Fruit fly (Drosophila melanogaster) whole organism, larva: ENCODE data around the gene CG15599.

Experiments used
- noc ChIP-seq: fragments of 200-800 bp; sonication (Bioruptor generic); optimal IDR thresholded peaks from 3 replicates; lab custom pipeline; 2019; ENCODE audit warnings: missing biosample characterization, mild to moderate bottlenecking, missing genetic modification characterization, moderate library complexity

Gene CG15599

DNA sequence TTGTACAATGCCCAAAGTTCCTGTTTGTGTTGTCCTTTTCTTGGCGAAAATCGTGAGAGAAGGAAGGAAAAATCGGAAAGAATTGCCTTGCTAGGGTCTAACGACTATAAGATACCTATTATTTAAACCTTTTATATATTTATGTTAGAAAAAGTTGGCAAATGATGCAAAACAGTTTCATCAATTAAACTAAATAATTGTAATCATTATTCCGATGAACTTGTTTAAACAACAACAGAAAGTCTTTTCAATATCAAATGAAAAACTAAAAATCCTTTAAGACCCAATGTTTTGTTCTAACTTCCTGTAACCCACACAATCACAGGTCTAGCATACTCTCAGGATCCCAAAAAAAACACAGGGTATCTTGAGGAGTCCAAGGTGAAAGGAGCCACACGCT is 14.3 kb downstream of the CG15599 start:
- no peak for TF ChIP-seq noc (tag; lab: Kevin White, UChicago)

DNA sequence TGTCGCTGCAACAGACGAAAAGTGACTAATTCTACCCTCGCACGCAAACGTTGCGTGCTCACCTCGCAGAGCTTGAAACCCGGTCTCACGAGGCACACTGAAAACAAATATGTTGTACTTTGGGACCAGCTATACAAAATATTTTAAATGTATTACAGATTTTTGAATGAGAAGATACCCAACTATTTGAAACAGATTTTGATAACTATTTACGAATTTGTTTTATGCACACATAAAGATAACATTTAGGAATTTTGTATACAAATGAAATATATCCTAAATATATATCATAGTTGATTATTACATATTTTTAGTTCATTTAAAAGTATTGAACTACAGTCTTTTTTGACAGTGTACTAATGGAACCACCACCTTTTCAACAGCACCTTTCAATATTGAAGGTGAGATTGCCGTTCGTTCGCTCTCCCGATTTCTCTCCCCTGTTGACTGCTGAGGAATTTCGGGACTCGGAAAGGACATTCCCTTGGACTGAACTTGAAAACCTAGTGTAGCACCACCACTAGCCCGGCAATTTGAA is 17.6 kb downstream of the CG15599 start, which contains the start of gene CG15646:
CG15646 (minus strand) TSS at position 4 of the 538 bp plus-strand sequence.
- no peak for TF ChIP-seq noc (tag; lab: Kevin White, UChicago)

DNA sequence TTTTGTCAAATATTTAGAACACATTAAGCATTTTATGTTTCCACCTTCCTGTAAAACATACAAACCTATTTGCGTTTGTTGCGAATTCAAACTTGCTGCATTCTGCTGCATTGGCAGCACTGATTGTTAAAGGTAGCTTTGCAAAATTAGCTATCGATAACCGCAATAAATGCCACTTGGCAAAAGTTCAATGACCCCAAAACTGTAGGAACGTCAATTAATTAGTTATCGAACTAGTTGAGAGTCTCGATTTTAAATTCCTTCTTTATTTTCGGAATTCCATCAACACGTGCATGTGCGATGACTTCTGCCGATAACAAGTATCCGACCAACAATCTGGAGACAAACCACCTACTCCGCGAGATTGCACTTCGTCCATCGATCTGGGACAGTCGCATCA is 26.4 kb downstream of the CG15599 start, which contains the start of gene CG8119:
CG8119 (plus strand) TSS at position 301 of the 400 bp plus-strand sequence.
- no peak for TF ChIP-seq noc (tag; lab: Kevin White, UChicago)

DNA sequence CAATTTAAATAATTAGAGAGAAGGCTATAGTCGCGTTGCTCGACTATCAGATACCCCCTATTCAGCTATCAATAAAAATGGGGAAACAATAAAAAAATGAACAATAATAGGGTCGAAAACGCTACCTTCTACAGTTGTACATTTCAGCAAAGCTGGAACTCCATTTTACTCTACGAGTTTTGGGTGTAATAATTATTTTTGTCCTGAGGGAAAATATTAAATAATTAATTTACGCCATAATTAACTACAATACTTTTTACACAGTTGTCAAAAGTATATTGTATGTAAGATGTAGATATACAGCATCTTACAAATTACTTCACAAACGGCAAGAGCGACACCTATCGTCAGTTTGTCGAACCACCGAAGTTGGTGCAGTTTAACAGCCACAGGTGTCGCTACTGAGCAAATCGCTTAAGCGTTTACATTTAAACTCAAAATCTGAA is 35.3 kb downstream of the CG15599 start:
- no peak for TF ChIP-seq noc (tag; lab: Kevin White, UChicago)

DNA sequence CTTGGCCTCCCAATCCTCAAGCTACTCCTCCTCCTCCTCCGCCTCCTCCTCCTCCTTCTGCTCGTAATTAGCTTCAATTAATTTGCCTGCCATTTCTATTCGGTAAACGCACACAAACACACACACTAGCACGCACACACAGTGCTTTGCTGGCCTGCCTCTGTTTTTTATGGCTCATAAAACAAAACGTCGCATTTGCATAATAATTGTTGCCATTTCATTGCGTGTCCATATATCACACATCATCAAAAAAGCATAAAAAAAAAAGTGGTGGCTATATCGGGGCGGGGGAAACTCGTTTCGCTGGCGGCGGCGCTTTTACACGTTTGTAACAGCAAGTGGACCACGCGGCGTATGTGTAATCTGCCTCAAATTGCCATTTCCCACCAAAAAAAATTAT is 37.1 kb downstream of the CG15599 start:
- TF ChIP-seq noc (tag; lab: Kevin White, UChicago), result no peak

DNA sequence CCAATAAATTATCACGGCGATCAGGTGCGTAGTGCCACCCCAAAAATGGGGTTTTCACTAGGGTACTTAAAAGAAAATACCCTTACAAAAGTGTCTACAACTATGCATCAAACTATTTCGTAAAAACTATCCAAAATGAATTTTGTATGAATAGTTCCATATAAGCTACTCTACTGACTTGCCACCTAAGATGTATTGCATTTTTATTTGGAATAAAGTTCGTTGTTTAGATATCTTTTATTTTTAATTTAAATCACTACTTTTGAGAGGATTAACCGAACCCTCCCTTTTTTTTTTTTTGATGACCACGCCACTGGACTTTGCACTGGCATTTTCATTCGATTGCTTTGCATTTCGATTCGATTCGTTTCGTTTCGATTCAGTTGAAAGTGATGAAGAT is 39.1 kb downstream of the CG15599 start:
- no peak for TF ChIP-seq noc (tag; lab: Kevin White, UChicago)

DNA sequence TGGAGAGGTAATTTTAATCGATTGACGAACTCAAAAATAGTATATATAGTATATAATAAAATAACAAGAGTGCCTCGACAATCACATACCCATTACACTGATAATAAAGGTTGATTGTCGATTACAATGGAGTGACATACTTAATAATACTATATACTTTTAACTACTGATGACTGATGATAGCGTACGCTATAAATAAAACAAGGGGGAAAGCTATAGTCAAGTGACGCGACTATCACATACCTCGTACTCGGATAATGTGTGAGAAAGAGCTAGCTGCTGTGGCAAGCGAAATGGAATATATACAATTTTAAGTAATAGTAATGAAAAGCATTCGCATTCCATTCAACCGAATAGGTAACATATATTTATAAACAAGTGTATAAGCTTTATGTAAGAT is 40.5 kb downstream of the CG15599 start:
- TF ChIP-seq noc (tag; lab: Kevin White, UChicago), result no peak

DNA sequence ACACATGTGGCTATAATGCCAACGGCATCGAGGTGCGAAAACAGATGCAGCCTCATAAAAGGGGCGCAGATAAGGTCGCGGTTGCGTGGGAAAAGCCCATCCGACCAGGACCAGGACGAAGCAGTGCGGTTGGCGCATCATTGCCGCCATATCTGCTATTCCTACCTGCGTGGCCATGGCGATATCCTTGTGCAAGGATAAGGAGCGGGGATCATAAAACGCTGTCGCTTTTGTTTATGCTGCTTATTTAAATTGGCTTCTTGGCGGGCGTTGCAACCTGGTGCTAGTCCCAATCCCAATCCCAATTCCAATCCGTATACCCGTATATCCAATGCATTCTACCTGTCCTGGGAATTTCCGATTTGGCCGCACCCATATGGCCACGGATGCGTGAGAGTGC is 41.9 kb downstream of the CG15599 start:
- no peak for TF ChIP-seq noc (tag; lab: Kevin White, UChicago)

DNA sequence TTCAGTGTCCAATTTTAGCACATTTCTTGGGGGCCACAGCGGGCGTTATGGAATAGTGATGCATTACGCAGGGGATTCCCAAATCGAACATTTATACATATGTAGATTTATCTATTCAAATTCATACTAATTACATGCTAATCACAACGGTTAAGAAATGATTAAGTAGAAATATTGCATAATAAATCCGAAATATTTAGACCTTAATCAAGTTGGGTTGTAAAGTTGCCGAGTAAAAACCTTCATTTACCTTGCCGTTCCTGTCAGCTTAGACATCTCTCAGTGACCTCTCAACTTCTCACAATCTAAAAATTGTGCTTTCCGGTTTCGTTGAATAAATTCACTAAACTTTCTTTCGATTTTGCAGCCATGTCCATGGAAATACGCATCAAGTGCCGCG is 44.7 kb downstream of the CG15599 start, which contains the start of gene CG8117:
CG8117 (plus strand) TSS at position 301 of the 400 bp plus-strand sequence.
- TF ChIP-seq noc (tag; lab: Kevin White, UChicago), result no peak

DNA sequence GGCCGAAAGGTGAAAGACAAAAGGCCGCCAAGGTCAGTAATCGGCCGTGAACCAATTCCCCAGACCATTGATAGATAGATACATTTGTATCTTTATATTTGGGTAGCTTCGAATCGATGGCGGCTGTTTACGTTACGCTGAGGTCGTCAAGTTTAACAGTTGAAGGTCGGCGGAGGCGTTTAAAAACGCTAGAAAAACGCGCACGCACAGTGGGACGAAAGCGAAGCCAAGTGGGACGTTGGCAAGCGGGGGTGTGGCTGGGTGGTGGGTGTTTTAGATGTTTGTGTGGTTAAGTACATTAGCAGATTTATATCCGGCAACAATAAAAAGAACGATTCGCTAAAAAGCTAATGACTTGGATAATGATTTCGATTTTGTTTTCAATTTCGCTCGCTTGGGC is 45.4 kb downstream of the CG15599 start:
- TF ChIP-seq noc (tag; lab: Kevin White, UChicago), result no peak

DNA sequence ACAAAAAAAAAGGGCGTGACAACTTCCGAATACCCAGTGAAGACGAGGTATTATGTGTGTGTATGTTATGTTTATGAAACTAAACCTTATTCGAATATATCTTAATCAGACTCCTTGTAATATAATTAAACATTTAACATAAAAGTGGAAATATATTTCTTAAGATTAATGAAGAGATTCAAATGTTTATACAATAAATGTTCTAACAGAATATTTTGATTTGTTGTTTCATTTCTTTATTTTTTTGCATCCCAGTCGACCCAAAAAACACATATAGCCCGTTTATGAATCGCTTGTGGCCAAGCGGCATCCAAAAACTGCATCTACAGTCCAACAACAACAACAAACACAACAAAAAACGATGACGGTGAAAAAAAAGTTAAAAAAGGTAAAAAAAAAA is 46.6 kb downstream of the CG15599 start:
- TF ChIP-seq noc (tag; lab: Kevin White, UChicago), result no peak

DNA sequence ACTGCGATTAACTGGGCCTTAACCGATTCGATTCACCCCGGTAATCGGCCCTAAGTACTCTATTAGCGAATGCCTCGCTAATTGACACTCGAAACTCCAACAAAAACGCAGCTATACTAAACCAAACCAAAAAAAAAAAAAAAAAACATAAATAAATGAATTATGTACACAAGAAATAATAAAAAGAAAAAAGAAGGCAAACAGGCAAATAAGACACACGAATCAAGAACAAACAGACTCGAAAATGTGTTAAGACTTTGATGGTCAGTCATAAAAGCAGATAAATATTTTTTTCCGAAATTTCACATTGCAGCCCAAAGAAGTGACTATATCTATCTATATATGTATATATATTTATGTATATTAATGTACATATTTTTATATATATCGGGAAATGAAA is 48.7 kb downstream of the CG15599 start:
- TF ChIP-seq noc (tag; lab: Kevin White, UChicago), result no peak

DNA sequence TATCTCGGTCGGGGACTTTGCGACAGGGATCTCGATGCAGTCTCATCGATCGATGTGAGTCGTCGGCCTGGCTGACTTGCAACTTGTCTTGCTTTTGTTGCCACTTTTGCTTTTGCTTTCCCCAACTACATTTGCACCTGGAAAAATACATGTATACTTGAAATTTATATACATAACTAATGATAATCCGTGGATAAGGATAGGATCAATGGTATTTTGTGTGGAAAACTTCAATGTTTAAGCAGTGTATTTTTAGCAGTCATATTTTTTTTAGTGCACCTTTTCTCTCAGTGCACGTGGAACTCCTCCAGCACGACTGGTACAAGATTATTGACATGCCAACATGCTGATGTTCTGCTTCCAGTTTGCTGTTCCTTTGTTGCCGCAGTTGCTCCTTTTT is 49.6 kb downstream of the CG15599 start:
- TF ChIP-seq noc (tag; lab: Kevin White, UChicago), result no peak
